Worm (Caenorhabditis elegans) whole organism, L2 larva: ENCODE results near the gene snf-5.

Experiments used
- C34F6.9 ChIP-seq: fragments of 150-350 bp; optimal IDR thresholded peaks from 2 replicates; lab custom pipeline; 2014; ENCODE audit warnings: missing biosample characterization, missing genetic modification characterization
- F13H6.1 ChIP-seq: sonication (generic microtip); optimal IDR thresholded peaks from 2 replicates; lab custom pipeline; 2016; ENCODE audit warnings: missing genetic modification characterization, missing compliant biosample characterization
- R02D3.7 ChIP-seq: fragments of 150-350 bp; optimal IDR thresholded peaks from 2 replicates; lab custom pipeline; 2014; ENCODE audit warnings: missing biosample characterization, missing genetic modification characterization
- Y55F3AM.14 ChIP-seq: fragments of 200-800 bp; sonication (Bioruptor generic); optimal IDR thresholded peaks from 2 replicates; lab custom pipeline; 2018; ENCODE audit warnings: mild to moderate bottlenecking, missing genetic modification characterization, missing compliant biosample characterization
- ZK546.5 ChIP-seq: sonication (generic microtip); optimal IDR thresholded peaks from 2 replicates; lab custom pipeline; 2017; ENCODE audit warnings: missing biosample characterization, missing genetic modification characterization
- aly-2 ChIP-seq: fragments of 150-350 bp; optimal IDR thresholded peaks from 2 replicates; lab custom pipeline; 2014; ENCODE audit warnings: missing biosample characterization, missing genetic modification characterization
- ama-1 ChIP-seq: fragments of 150-350 bp; optimal IDR thresholded peaks from 2 replicates; lab custom pipeline; 2018; ENCODE audit warnings: inconsistent platforms
- ceh-16 ChIP-seq: fragments of 150-350 bp; optimal IDR thresholded peaks from 2 replicates; lab custom pipeline; 2014; ENCODE audit warnings: missing biosample characterization, missing genetic modification characterization
- crh-2 ChIP-seq: sonication (generic microtip); optimal IDR thresholded peaks from 2 replicates; lab custom pipeline; 2017; ENCODE audit warnings: missing biosample characterization, missing genetic modification characterization
- dmd-4 ChIP-seq: sonication (generic microtip); optimal IDR thresholded peaks from 2 replicates; lab custom pipeline; 2017; ENCODE audit warnings: missing biosample characterization, missing genetic modification characterization
- elt-3 ChIP-seq: sonication (generic microtip); optimal IDR thresholded peaks from 2 replicates; lab custom pipeline; 2017; ENCODE audit warnings: missing biosample characterization, missing genetic modification characterization
- fos-1 ChIP-seq: fragments of 150-350 bp; optimal IDR thresholded peaks from 2 replicates; lab custom pipeline; 2014; ENCODE audit warnings: missing biosample characterization, missing genetic modification characterization
- gmeb-1 ChIP-seq: fragments of 150-350 bp; optimal IDR thresholded peaks from 2 replicates; lab custom pipeline; 2014; ENCODE audit warnings: missing biosample characterization, missing genetic modification characterization
- lin-13 ChIP-seq: fragments of 150-350 bp; optimal IDR thresholded peaks from 2 replicates; lab custom pipeline; 2014; ENCODE audit warnings: missing biosample characterization, missing genetic modification reagents, missing genetic modification characterization
- lsy-2 ChIP-seq, 2 experiments: fragments of 150-350 bp in 1 of 2; sonication (generic microtip) in 1 of 2; optimal IDR thresholded peaks; 2 replicates each; lab custom pipeline; 2014 to 2017; ENCODE audit warnings: missing biosample characterization in 2 of 2, missing genetic modification characterization in 2 of 2
- mdl-1 ChIP-seq, 2 experiments: fragments of 150-350 bp in 1 of 2; sonication (generic microtip) in 1 of 2; optimal IDR thresholded peaks; 2 replicates each; lab custom pipeline; 2017; ENCODE audit warnings: missing biosample characterization in 2 of 2, missing genetic modification characterization in 2 of 2
- nhr-10 ChIP-seq: sonication (generic microtip); optimal IDR thresholded peaks from 2 replicates; lab custom pipeline; 2017; ENCODE audit warnings: missing biosample characterization, missing genetic modification characterization
- nhr-11 ChIP-seq: fragments of 150-350 bp; optimal IDR thresholded peaks from 2 replicates; lab custom pipeline; 2014; ENCODE audit warnings: missing biosample characterization, missing genetic modification characterization
- nhr-129 ChIP-seq: fragments of 150-350 bp; optimal IDR thresholded peaks from 2 replicates; lab custom pipeline; 2014; ENCODE audit warnings: missing biosample characterization, missing genetic modification characterization
- nhr-21 ChIP-seq: fragments of 150-350 bp; optimal IDR thresholded peaks from 2 replicates; lab custom pipeline; 2014; ENCODE audit warnings: missing biosample characterization, missing genetic modification characterization
- nhr-237 ChIP-seq: fragments of 150-350 bp; optimal IDR thresholded peaks from 2 replicates; lab custom pipeline; 2014; ENCODE audit warnings: missing biosample characterization, missing genetic modification characterization
- nhr-25 ChIP-seq: fragments of 150-350 bp; sonication (generic microtip); optimal IDR thresholded peaks from 3 replicates; lab custom pipeline; 2014; ENCODE audit warnings: missing biosample characterization, missing genetic modification characterization
- nhr-6 ChIP-seq: fragments of 150-350 bp; optimal IDR thresholded peaks from 2 replicates; lab custom pipeline; 2014; ENCODE audit warnings: missing biosample characterization, missing genetic modification characterization
- sem-4 ChIP-seq: fragments of 150-350 bp; optimal IDR thresholded peaks from 2 replicates; lab custom pipeline; 2014; ENCODE audit warnings: missing biosample characterization, missing genetic modification reagents, missing genetic modification characterization
- sma-3 ChIP-seq: sonication (generic microtip); optimal IDR thresholded peaks from 2 replicates; lab custom pipeline; 2016; ENCODE audit warnings: missing genetic modification reagents, missing genetic modification characterization, missing compliant biosample characterization
- sma-9 ChIP-seq, 2 experiments: fragments of 150-350 bp in 1 of 2; sonication (generic microtip) in 1 of 2; optimal IDR thresholded peaks; 2 replicates each; lab custom pipeline; 2014 to 2016; ENCODE audit warnings: missing genetic modification characterization in 2 of 2, mild to moderate bottlenecking in 1 of 2, missing biosample characterization in 1 of 2, missing compliant biosample characterization in 1 of 2, missing genetic modification reagents in 1 of 2, moderate library complexity in 1 of 2
- unc-55 ChIP-seq: fragments of 150-350 bp; sonication (generic microtip); optimal IDR thresholded peaks from 3 replicates; lab custom pipeline; 2014; ENCODE audit warnings: missing biosample characterization, missing genetic modification reagents, missing genetic modification characterization
- unc-62 ChIP-seq: fragments of 150-350 bp; optimal IDR thresholded peaks from 2 replicates; lab custom pipeline; 2014; ENCODE audit warnings: missing biosample characterization, missing genetic modification reagents, missing genetic modification characterization
- ztf-11 ChIP-seq: sonication (generic microtip); optimal IDR thresholded peaks from 2 replicates; lab custom pipeline; 2017; ENCODE audit warnings: missing biosample characterization, missing genetic modification characterization
- ztf-4 ChIP-seq: fragments of 150-350 bp; optimal IDR thresholded peaks from 2 replicates; lab custom pipeline; 2014; ENCODE audit warnings: missing biosample characterization, missing genetic modification characterization

The snf-5 gene

DNA sequence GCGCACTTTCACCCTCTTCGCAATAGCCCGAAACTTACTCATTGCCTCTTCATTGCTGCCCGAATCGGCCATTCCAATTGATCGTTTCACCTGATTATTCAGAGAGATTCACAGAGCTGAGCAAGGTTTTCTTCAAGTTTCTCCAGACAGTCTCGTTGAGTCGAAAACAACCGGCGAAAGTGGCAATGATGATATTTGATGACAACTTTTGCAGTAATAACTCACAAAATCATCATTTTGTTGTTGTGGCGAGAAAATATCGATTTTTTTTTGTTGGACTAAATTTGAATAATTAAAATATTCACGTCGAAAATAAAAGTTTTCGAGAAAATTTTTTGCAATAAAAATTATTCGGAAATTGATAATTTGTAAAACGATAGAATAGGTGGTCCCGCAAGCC is at the start of gene snf-5:
TSS of gene snf-5 (minus strand) at position 182 of the 400 bp plus-strand sequence.
- TF ChIP-seq crh-2 (tag; lab: Kevin White, UChicago): no peak
- no peak for TF ChIP-seq sma-3 (GFP tag; lab: Kevin White, UChicago)
- TF ChIP-seq mdl-1 (tag; optimal IDR thresholded peaks at IDR 0.05; lab: Kevin White, UChicago): no peak
- no peak for TF ChIP-seq ama-1 (lab: Kevin White, UChicago)

DNA sequence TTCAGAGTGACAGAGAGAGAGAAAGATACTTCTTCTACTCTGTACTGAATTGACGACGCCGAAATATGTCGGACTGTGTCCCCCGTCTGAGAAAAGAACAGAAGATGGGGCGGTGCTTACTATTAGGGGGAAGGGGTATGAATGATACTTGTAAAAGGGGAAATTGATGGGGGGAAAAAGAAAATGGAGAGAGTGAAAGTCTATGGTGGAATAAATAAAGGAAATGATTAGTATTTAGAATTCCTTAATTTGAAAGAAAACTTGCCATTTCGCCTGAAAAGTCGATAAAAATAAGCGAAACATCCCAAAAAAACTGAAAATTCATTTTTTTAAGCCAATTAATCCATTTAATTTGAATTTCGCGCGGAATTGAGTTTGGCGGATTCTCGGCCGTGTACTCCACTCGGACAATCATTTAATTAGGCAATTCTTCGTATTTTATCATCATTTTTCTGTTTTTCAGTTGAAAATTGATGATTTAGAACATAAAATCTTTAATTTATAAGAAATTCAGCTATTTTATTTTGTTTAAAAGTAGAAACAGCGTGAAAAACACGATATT is 49.0 kb upstream of the snf-5 start, which contains the start of gene F35C5.12:
TSS of gene F35C5.12 (minus strand) at position 51 of the 562 bp plus-strand sequence.
- TF ChIP-seq unc-55 (GFP tag; lab: Kevin White, UChicago) (peak; percentile 55), nhr-25 (tag; lab: Kevin White, UChicago) (peak; percentile 36), nhr-21 (peak; percentile 12), lsy-2 (tag; optimal IDR thresholded peaks at IDR 0.05; lab: Kevin White, UChicago) (peak; percentile 8 to 74), sma-3 (GFP tag; lab: Kevin White, UChicago) (peak; percentile 60), ceh-16 (tag; lab: Kevin White, UChicago) (peak; percentile 2), Y55F3AM.14 (GFP tag; lab: Kevin White, UChicago) (no peak), nhr-237 (tag; lab: Kevin White, UChicago) (no peak), C34F6.9 (tag; lab: Kevin White, UChicago) (peak; percentile 46), ama-1 (lab: Kevin White, UChicago) (no peak), gmeb-1 (tag; lab: Kevin White, UChicago) (peak; percentile 91), fos-1 (tag; lab: Kevin White, UChicago) (peak; percentile 30), F13H6.1 (peak; percentile 6), sma-9 (GFP tag; optimal IDR thresholded peaks at IDR 0.05; lab: Kevin White, UChicago) (peak; percentile 47), sma-9 (tag; optimal IDR thresholded peaks at IDR 0.05; lab: Kevin White, UChicago) (no peak)

DNA sequence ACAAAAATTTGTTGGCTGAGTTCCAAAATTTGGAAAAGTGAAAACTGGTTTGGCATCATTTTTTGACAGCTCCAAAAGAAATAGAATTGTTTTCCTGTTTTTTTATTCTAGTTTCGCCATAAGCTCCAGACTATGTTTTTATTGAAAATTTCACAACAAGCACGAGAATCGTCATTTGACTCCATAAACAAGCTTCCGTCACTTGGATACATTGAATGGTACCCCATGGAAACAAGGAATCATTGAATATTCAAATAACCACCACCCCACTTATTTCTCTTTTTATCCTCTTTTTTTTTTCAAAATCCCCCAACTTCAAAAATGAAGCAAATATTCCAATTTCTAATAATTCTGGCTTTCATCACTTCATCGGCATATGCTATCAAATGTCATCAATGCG is 43.2 kb upstream of the snf-5 start, which contains the start of gene ddn-2:
TSS of gene ddn-2 (plus strand) at position 301 of the 400 bp plus-strand sequence.
- TF ChIP-seq fos-1 (tag; lab: Kevin White, UChicago): no peak
- TF ChIP-seq sma-3 (GFP tag; lab: Kevin White, UChicago): no peak
- no peak for TF ChIP-seq R02D3.7
- TF ChIP-seq nhr-10 (tag; lab: Kevin White, UChicago): no peak
- TF ChIP-seq F13H6.1: no peak
- TF ChIP-seq gmeb-1 (tag; lab: Kevin White, UChicago): no peak
- no peak for TF ChIP-seq unc-62
- TF ChIP-seq nhr-11: no peak
- no peak for TF ChIP-seq sma-9 (GFP tag; optimal IDR thresholded peaks at IDR 0.05; lab: Kevin White, UChicago)
- TF ChIP-seq sma-9 (tag; optimal IDR thresholded peaks at IDR 0.05; lab: Kevin White, UChicago): no peak
- TF ChIP-seq lsy-2 (tag; optimal IDR thresholded peaks at IDR 0.05; lab: Kevin White, UChicago): no peak
- no peak for TF ChIP-seq nhr-129
- no peak for TF ChIP-seq ama-1 (lab: Kevin White, UChicago)
- TF ChIP-seq nhr-6 (tag; lab: Kevin White, UChicago): no peak
- no peak for TF ChIP-seq lin-13 (GFP tag; lab: Kevin White, UChicago)

DNA sequence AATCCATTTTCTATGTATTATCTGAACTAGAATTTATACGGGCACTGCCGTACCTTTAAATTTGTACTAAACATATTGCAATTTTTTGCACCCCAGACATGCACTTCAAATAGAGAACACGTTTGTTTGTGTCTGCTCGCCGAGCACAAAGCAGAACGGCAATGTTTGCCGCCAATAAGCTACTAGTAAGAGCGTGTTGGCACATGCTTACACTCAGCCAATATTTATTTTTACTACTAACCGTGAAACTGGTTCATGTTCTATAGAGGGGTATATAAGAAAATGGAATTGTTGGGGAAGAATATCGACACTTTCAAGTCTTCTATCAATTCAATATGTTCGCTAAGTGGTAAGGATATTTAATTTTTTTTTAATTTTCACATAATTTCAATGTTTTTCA is 41.5 kb upstream of the snf-5 start, which contains the start of gene nspb-11:
TSS of gene nspb-11 (plus strand) at position 301 of the 400 bp plus-strand sequence.
- no peak for TF ChIP-seq F13H6.1
- TF ChIP-seq C34F6.9 (tag; lab: Kevin White, UChicago): no peak
- no peak for TF ChIP-seq dmd-4
- no peak for TF ChIP-seq ZK546.5
- no peak for TF ChIP-seq sem-4 (tag; lab: Kevin White, UChicago)
- no peak for TF ChIP-seq aly-2
- TF ChIP-seq ztf-4 (tag; lab: Kevin White, UChicago): no peak
- no peak for TF ChIP-seq crh-2 (tag; lab: Kevin White, UChicago)
- TF ChIP-seq ama-1 (lab: Kevin White, UChicago): no peak
- TF ChIP-seq elt-3 (tag; lab: Kevin White, UChicago): no peak
- no peak for TF ChIP-seq lin-13 (GFP tag; lab: Kevin White, UChicago)
- TF ChIP-seq Y55F3AM.14 (GFP tag; lab: Kevin White, UChicago): no peak
- no peak for TF ChIP-seq nhr-25 (tag; lab: Kevin White, UChicago)
- TF ChIP-seq ztf-11 (tag; lab: Kevin White, UChicago): no peak

DNA sequence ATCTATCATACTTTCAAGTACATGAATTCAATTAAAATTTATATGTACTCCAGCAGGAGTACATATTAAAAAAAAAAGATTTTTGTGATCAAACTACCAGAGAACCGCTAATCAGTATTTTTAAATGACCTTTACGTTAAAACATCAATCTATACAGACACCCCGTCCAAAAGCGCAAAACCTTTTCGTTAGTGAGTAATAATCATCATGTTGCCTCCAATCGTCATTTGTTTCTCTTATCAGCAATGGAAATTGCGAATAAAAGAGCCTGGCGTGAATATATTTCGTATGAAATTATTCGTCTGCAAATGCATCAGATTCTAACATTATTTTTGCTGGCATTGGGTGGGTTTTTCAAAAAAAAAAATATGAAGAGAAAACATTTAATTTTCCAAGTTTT is 38.6 kb upstream of the snf-5 start, which contains the start of gene clec-66:
TSS of gene clec-66 (plus strand) at position 225 of the 400 bp plus-strand sequence.
- TF ChIP-seq fos-1 (tag; lab: Kevin White, UChicago) (peak; percentile 91), nhr-237 (tag; lab: Kevin White, UChicago) (no peak)
